Fruit fly (Drosophila melanogaster) whole organism, wandering third instar larva: ENCODE results near the gene Prx3.

Source experiments
- Abd-B ChIP-seq: fragments of >200 bp; optimal IDR thresholded peaks from 2 replicates; lab custom pipeline; 2017; ENCODE audit warnings: missing biosample characterization, missing genetic modification characterization
- CG32264 ChIP-seq: fragments of 200-800 bp; sonication (Bioruptor generic); optimal IDR thresholded peaks from 2 replicates; lab custom pipeline; 2016; ENCODE audit warnings: missing biosample characterization, missing genetic modification characterization
- CG9705 ChIP-seq: fragments of 200-800 bp; sonication (Bioruptor generic); optimal IDR thresholded peaks from 2 replicates; lab custom pipeline; 2018; ENCODE audit warnings: missing biosample characterization, mild to moderate bottlenecking, missing genetic modification characterization
- CrebA ChIP-seq: fragments of 200-800 bp; sonication (Bioruptor generic); optimal IDR thresholded peaks from 2 replicates; lab custom pipeline; 2016; ENCODE audit warnings: missing biosample characterization, mild to moderate bottlenecking, missing genetic modification characterization, borderline replicate concordance
- Dfd ChIP-seq: fragments of >200 bp; optimal IDR thresholded peaks from 2 replicates; lab custom pipeline; 2017; ENCODE audit warnings: missing biosample characterization, missing genetic modification characterization
- Dif ChIP-seq: fragments of 200-275, 200-300 bp; sonication (Bioruptor generic); optimal IDR thresholded peaks from 2 replicates; lab custom pipeline; 2018; ENCODE audit warnings: missing biosample characterization, missing genetic modification characterization; ENCODE audit not compliant: partially characterized antibody
- HLH106 ChIP-seq: fragments of 200-800 bp; optimal IDR thresholded peaks from 3 replicates; lab custom pipeline; 2019; ENCODE audit warnings: missing biosample characterization, mild to moderate bottlenecking, missing genetic modification characterization, moderate library complexity
- Hnf4 ChIP-seq: fragments of 200-800 bp; sonication (Bioruptor generic); optimal IDR thresholded peaks from 2 replicates; lab custom pipeline; 2016; ENCODE audit warnings: missing biosample characterization, mild to moderate bottlenecking, missing genetic modification characterization
- Hr78 ChIP-seq: fragments of >200 bp; optimal IDR thresholded peaks from 2 replicates; lab custom pipeline; 2017; ENCODE audit warnings: missing biosample characterization, missing genetic modification characterization
- Hr83 ChIP-seq: fragments of 200-300 bp; sonication (Bioruptor generic); optimal IDR thresholded peaks from 2 replicates; lab custom pipeline; 2016; ENCODE audit warnings: missing biosample characterization, mild to moderate bottlenecking, missing genetic modification characterization, moderate library complexity; ENCODE audit not compliant: poor library complexity, severe bottlenecking
- Jra ChIP-seq: sonication (Bioruptor generic); optimal IDR thresholded peaks from 2 replicates; lab custom pipeline; 2016; ENCODE audit warnings: missing biosample characterization, missing genetic modification characterization
- N ChIP-seq: fragments of >200 bp; optimal IDR thresholded peaks from 2 replicates; lab custom pipeline; 2018; ENCODE audit warnings: missing biosample characterization, missing external identifiers, missing genetic modification characterization
- OdsH ChIP-seq: fragments of 200-800 bp; sonication (Bioruptor generic); optimal IDR thresholded peaks from 2 replicates; lab custom pipeline; 2016; ENCODE audit warnings: missing biosample characterization, mild to moderate bottlenecking, missing genetic modification characterization
- Rel ChIP-seq, 2 experiments: fragments of 200-800 bp; sonication (Bioruptor generic) in 1 of 2; optimal IDR thresholded peaks; 2 replicates in 1 of 2; 3 replicates in 1 of 2; lab custom pipeline; 2016 to 2019; ENCODE audit warnings: mild to moderate bottlenecking in 2 of 2, missing biosample characterization in 2 of 2, missing genetic modification characterization in 2 of 2, moderate library complexity in 1 of 2
- Sp1 ChIP-seq: fragments of 200-800 bp; sonication (Bioruptor generic); optimal IDR thresholded peaks from 3 replicates; lab custom pipeline; 2019; ENCODE audit warnings: missing biosample characterization, mild to moderate bottlenecking, missing genetic modification characterization, moderate library complexity
- br ChIP-seq: fragments of 200-800 bp; sonication (Bioruptor generic); optimal IDR thresholded peaks from 2 replicates; lab custom pipeline; 2016; ENCODE audit warnings: missing biosample characterization, missing genetic modification characterization
- brk ChIP-seq: fragments of 200-800 bp; sonication (Bioruptor generic); optimal IDR thresholded peaks from 2 replicates; lab custom pipeline; 2016; ENCODE audit warnings: missing biosample characterization, mild to moderate bottlenecking, missing genetic modification characterization
- dsf ChIP-seq: sonication (Bioruptor generic); optimal IDR thresholded peaks from 2 replicates; lab custom pipeline; 2016; ENCODE audit warnings: missing biosample characterization, missing genetic modification characterization, borderline replicate concordance
- ey ChIP-seq: fragments of 200-800 bp; sonication (Bioruptor generic); optimal IDR thresholded peaks from 2 replicates; lab custom pipeline; 2016; ENCODE audit warnings: missing biosample characterization, missing genetic modification characterization
- foxo ChIP-seq, 2 experiments: fragments of 200-800 bp; sonication (Bioruptor generic); optimal IDR thresholded peaks; 2 replicates in 1 of 2; 3 replicates in 1 of 2; lab custom pipeline; 2016 to 2017; ENCODE audit warnings: missing biosample characterization in 2 of 2, missing genetic modification characterization in 2 of 2
- fru ChIP-seq: fragments of 200-800 bp; sonication (Bioruptor generic); optimal IDR thresholded peaks from 3 replicates; lab custom pipeline; 2016; ENCODE audit warnings: missing biosample characterization, mild to moderate bottlenecking, missing genetic modification characterization
- h ChIP-seq: fragments of 200-800 bp; sonication (Bioruptor generic); optimal IDR thresholded peaks from 3 replicates; lab custom pipeline; 2016; ENCODE audit warnings: missing biosample characterization, mild to moderate bottlenecking, missing genetic modification characterization
- jim ChIP-seq: fragments of 175-275, 200-325 bp; sonication (Bioruptor generic); optimal IDR thresholded peaks from 2 replicates; lab custom pipeline; 2016; ENCODE audit warnings: missing biosample characterization, mild to moderate bottlenecking, missing genetic modification characterization
- lola ChIP-seq: fragments of >200 bp; optimal IDR thresholded peaks from 2 replicates; lab custom pipeline; 2017; ENCODE audit warnings: missing biosample characterization, missing genetic modification characterization
- pan ChIP-seq: fragments of >200 bp; optimal IDR thresholded peaks from 2 replicates; lab custom pipeline; 2017
- psq ChIP-seq: fragments of 200-800 bp; sonication (Bioruptor generic); optimal IDR thresholded peaks from 3 replicates; lab custom pipeline; 2017; ENCODE audit warnings: missing biosample characterization, mild to moderate bottlenecking, missing genetic modification characterization, moderate library complexity
- rgr ChIP-seq: fragments of 200-800 bp; sonication (Bioruptor generic); optimal IDR thresholded peaks from 3 replicates; lab custom pipeline; 2016; ENCODE audit warnings: missing biosample characterization, mild to moderate bottlenecking, missing genetic modification characterization
- sage ChIP-seq: fragments of 200-800 bp; sonication (Bioruptor generic); optimal IDR thresholded peaks from 2 replicates; lab custom pipeline; 2016; ENCODE audit warnings: missing biosample characterization, mild to moderate bottlenecking, missing genetic modification characterization
- sv ChIP-seq: fragments of 200-800 bp; sonication (Bioruptor generic); optimal IDR thresholded peaks from 3 replicates; lab custom pipeline; 2016; ENCODE audit warnings: missing biosample characterization, missing genetic modification characterization
- tai ChIP-seq: sonication (Bioruptor generic); optimal IDR thresholded peaks from 2 replicates; lab custom pipeline; 2016; ENCODE audit warnings: missing biosample characterization, missing genetic modification characterization

Gene Prx3

dm6 chr3R:17546115-17546705 is at the start of gene Prx3:
Gene Prx3, minus strand, starts transcription at chr3R:17546531.
- no peak for TF ChIP-seq Hr78 (GFP tag; lab: Kevin White, UChicago)
- no peak for TF ChIP-seq HLH106
- TF ChIP-seq psq (GFP tag; lab: Kevin White, UChicago), result no peak

- peak; percentile 96 for TF ChIP-seq Hr83 (GFP tag; lab: Kevin White, UChicago)
- peak; percentile 25 for TF ChIP-seq CG9705 (GFP tag; lab: Kevin White, UChicago)
- TF ChIP-seq Abd-B (GFP tag; lab: Kevin White, UChicago), result no peak
- peak; percentile 82 for TF ChIP-seq h (GFP tag; lab: Kevin White, UChicago)
- TF ChIP-seq brk, result peak; percentile 55
- no peak for TF ChIP-seq pan (lab: Kevin White, UChicago)
- peak; percentile 53 for TF ChIP-seq CrebA (GFP tag; lab: Kevin White, UChicago)
- TF ChIP-seq dsf (GFP tag; lab: Kevin White, UChicago), result no peak
- peak; percentile 53 for TF ChIP-seq br (GFP tag; lab: Kevin White, UChicago)
- no peak for TF ChIP-seq sv (GFP tag; lab: Kevin White, UChicago)
- peak; percentile 67 for TF ChIP-seq Hnf4
- peak; percentile 32 for TF ChIP-seq psq (GFP tag; lab: Kevin White, UChicago)
- peak in 1 of 2 experiments; percentile 51 for TF ChIP-seq foxo (GFP tag; optimal IDR thresholded peaks at IDR 0.05; lab: Kevin White, UChicago)
- TF ChIP-seq OdsH (GFP tag; lab: Kevin White, UChicago), result peak; percentile 66
- TF ChIP-seq ey (GFP tag; lab: Kevin White, UChicago), result peak; percentile 11
- TF ChIP-seq sage (GFP tag; lab: Kevin White, UChicago), result no peak
- peak; percentile 47 for TF ChIP-seq Sp1 (GFP tag; lab: Kevin White, UChicago)
- peak; percentile 55 for TF ChIP-seq fru (GFP tag; lab: Kevin White, UChicago)
- no peak for TF ChIP-seq lola
- peak; percentile 82 for TF ChIP-seq rgr (GFP tag; lab: Kevin White, UChicago)
- peak; percentile 51 for TF ChIP-seq tai (GFP tag; lab: Kevin White, UChicago)
- peak; percentile 35 for TF ChIP-seq Jra (GFP tag; lab: Kevin White, UChicago)
Observed at dm6 chr3R:17595084-17595483, 48.8 kb upstream of the Prx3 start, which contains the start of gene Sgs5. Gene Sgs5, plus strand, starts transcription at chr3R:17595362.

dm6 chr3R:17594086-17594485 is 47.8 kb upstream of the Prx3 start, which contains the start of gene Sgs5bis:
Gene Sgs5bis, plus strand, starts transcription at chr3R:17594386.
- TF ChIP-seq brk (no peak), HLH106 (no peak), Sp1 (GFP tag; lab: Kevin White, UChicago) (no peak), OdsH (GFP tag; lab: Kevin White, UChicago) (no peak), Dfd (no peak), rgr (GFP tag; lab: Kevin White, UChicago) (no peak)

- no peak for TF ChIP-seq HLH106
Observed at dm6 chr3R:17593470-17593869, 47.1 kb upstream of the Prx3 start.

- TF ChIP-seq N (GFP tag; lab: Kevin White, UChicago) (no peak), Dif (GFP tag; lab: Kevin White, UChicago) (no peak), Rel (GFP tag; optimal IDR thresholded peaks at IDR 0.05; lab: Kevin White, UChicago) (no peak), Rel (tag; optimal IDR thresholded peaks at IDR 0.05; lab: Kevin White, UChicago) (no peak)
Observed at dm6 chr3R:17591831-17592230, 45.5 kb upstream of the Prx3 start.

- no peak for TF ChIP-seq jim (GFP tag; lab: Kevin White, UChicago)
- no peak for TF ChIP-seq Jra (GFP tag; lab: Kevin White, UChicago)
- TF ChIP-seq lola, result no peak
- no peak for TF ChIP-seq CG32264
- TF ChIP-seq, all 38 proteins: peak for 0
Observed at dm6 chr3R:17588805-17589204, 42.5 kb upstream of the Prx3 start.
